Fruit fly (Drosophila melanogaster) whole organism: ENCODE data around the gene CG11498.

ENCODE experiments used
- CG8478 ChIP-seq: fragments of >200 bp; optimal IDR thresholded peaks from 2 replicates; lab custom pipeline; 2018; ENCODE audit warnings: inconsistent platforms
- psq ChIP-seq: fragments of >200 bp; optimal IDR thresholded peaks from 2 replicates; lab custom pipeline; 2017
- usp ChIP-seq: fragments of >200 bp; optimal IDR thresholded peaks from 2 replicates; lab custom pipeline; 2017; ENCODE audit warnings: missing biosample characterization, missing genetic modification characterization, mixed read lengths

- TF ChIP-seq CG8478 (lab: Kevin White, UChicago), result no peak
- no peak for TF ChIP-seq usp (GFP tag; lab: Kevin White, UChicago)
- TF ChIP-seq psq (lab: Kevin White, UChicago), result no peak
Observed at dm6 chr3R:30164162-30164561, 3.9 kb upstream of the CG11498 start.
